Fruit fly (Drosophila melanogaster): Measurements from ENCODE around the gene ssp6.
A peak's percentile ranks its signal among the peaks of the same experiment; 100 is the strongest.

The ssp6 gene

DNA sequence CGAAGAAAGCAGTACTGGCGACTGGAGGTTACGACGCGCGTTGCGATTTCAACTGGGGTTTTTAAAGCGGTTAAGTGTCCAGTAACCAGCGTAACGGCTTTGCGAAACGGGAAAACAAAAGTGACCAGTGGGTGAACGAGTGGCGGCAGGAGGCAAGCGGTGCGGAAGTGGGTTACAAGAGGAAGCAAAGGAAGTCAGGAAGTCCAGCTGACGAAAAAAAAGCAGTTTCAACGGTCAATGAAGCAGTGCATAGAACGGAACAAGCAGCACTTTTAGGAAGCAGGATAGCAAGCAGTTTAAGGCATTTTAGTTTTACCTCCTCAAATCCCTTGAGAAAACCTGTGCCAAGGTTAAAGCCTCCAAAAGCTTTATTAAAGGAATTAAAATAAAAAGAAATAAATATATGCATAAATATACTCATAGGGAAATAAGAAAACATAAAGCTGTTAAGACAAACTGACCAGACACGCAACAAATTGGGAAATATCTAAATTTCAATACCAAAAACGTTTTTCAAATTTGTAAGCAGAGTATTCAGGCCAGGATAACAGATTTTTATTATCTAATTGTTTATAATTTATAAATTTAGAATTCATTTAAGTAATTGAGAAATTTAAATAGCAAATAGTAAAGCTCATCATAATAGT is 17.3 kb upstream of the ssp6 start, which contains the start of gene CG6592 (continued):
- no peak for TF ChIP-seq twi (tag; optimal IDR thresholded peaks at IDR 0.05)
- no peak for TF ChIP-seq CG10543 (GFP tag; optimal IDR thresholded peaks at IDR 0.05)
- TF ChIP-seq phol (tag; optimal IDR thresholded peaks at IDR 0.05): peak; percentile 62
- no peak for TF ChIP-seq Sry-β (GFP tag; optimal IDR thresholded peaks at IDR 0.05)
- peak in 1 of 2 experiments; percentile 8 for TF ChIP-seq Pdp1 (GFP tag; optimal IDR thresholded peaks at IDR 0.05)
- TF ChIP-seq ci (GFP tag; IDR thresholded peaks at IDR 0.05): peak; percentile 43; the same call in 1 of the 3 replicates
- TF ChIP-seq CG8290 (GFP tag; optimal IDR thresholded peaks at IDR 0.05): peak; percentile 81
- TF ChIP-seq CG8290 (tag; optimal IDR thresholded peaks at IDR 0.05): peak; percentile 60 to 84
- TF ChIP-seq CG12219 (GFP tag; optimal IDR thresholded peaks at IDR 0.05): no peak
- peak; percentile 79 for TF ChIP-seq CG16815 (GFP tag; optimal IDR thresholded peaks at IDR 0.05)
- TF ChIP-seq CG33557 (GFP tag; optimal IDR thresholded peaks at IDR 0.05): peak; percentile 65
- TF ChIP-seq CG10431 (GFP tag; optimal IDR thresholded peaks at IDR 0.05): peak; percentile 3
- no peak for TF ChIP-seq CG6683 (GFP tag; optimal IDR thresholded peaks at IDR 0.05)
- TF ChIP-seq CG42726 (GFP tag; IDR thresholded peaks at IDR 0.05; ENCODE audit: partially characterized antibody): no peak
- no peak for TF ChIP-seq Hr78 (GFP tag; optimal IDR thresholded peaks at IDR 0.05)
- TF ChIP-seq Hand (GFP tag; optimal IDR thresholded peaks at IDR 0.05): no peak
- no peak for TF ChIP-seq CG12391 (tag; optimal IDR thresholded peaks at IDR 0.05)
- TF ChIP-seq CG8388 (GFP tag; optimal IDR thresholded peaks at IDR 0.05): no peak
- TF ChIP-seq Bdp1 (GFP tag; optimal IDR thresholded peaks at IDR 0.05): peak; percentile 9
- TF ChIP-seq chif (GFP tag; optimal IDR thresholded peaks at IDR 0.05): peak; percentile 36 to 77
- peak; percentile 97 for TF ChIP-seq CG31365 (tag; optimal IDR thresholded peaks at IDR 0.05)
- peak; percentile 4 for TF ChIP-seq CG8924 (tag; optimal IDR thresholded peaks at IDR 0.05)
- TF ChIP-seq CG10209 (GFP tag; optimal IDR thresholded peaks at IDR 0.05): peak; percentile 62
- TF ChIP-seq CG7928 (GFP tag; optimal IDR thresholded peaks at IDR 0.05): no peak
- peak in 1 of 2 experiments; percentile 70 for TF ChIP-seq Dfd (GFP tag; optimal IDR thresholded peaks at IDR 0.05)
- no peak for TF ChIP-seq ap (GFP tag; IDR thresholded peaks at IDR 0.05)
- peak; percentile 98 for TF ChIP-seq Ets97D (GFP tag; optimal IDR thresholded peaks at IDR 0.05)
- TF ChIP-seq CG9727 (GFP tag; optimal IDR thresholded peaks at IDR 0.05): peak; percentile 80
- TF ChIP-seq Usf (GFP tag; optimal IDR thresholded peaks at IDR 0.05): peak; percentile 68
- no peak for TF ChIP-seq D (optimal IDR thresholded peaks at IDR 0.05)
- TF ChIP-seq D (GFP tag; optimal IDR thresholded peaks at IDR 0.05): no peak
- no peak for TF ChIP-seq tin (GFP tag; optimal IDR thresholded peaks at IDR 0.05)
- peak; percentile 16 for TF ChIP-seq trh (GFP tag; optimal IDR thresholded peaks at IDR 0.05)
- no peak for TF ChIP-seq CG17186 (GFP tag; optimal IDR thresholded peaks at IDR 0.05)
- peak in 1 of 3 experiments; percentile 63 for TF ChIP-seq lola (GFP tag; optimal IDR thresholded peaks at IDR 0.05)
- 0 out of 2 replicates have a peak, but pooled peaks have one; percentile 5 for TF ChIP-seq NFAT (GFP tag; IDR thresholded peaks at IDR 0.05)
- TF ChIP-seq cas (GFP tag; IDR thresholded peaks at IDR 0.05): no peak
- TF ChIP-seq dmrt11E (tag; optimal IDR thresholded peaks at IDR 0.05): peak; percentile 78
- TF ChIP-seq CG16813 (GFP tag; IDR thresholded peaks at IDR 0.05; ENCODE audit: partially characterized antibody): 0 out of 3 replicates have a peak, but pooled peaks have one; percentile 32
- TF ChIP-seq crp (GFP tag; optimal IDR thresholded peaks at IDR 0.05): peak in 1 of 2 experiments; percentile 57
- TF ChIP-seq Asciz (GFP tag; optimal IDR thresholded peaks at IDR 0.05): no peak
- no peak for TF ChIP-seq pb (GFP tag; optimal IDR thresholded peaks at IDR 0.05)
- TF ChIP-seq ATbp (GFP tag; optimal IDR thresholded peaks at IDR 0.05): no peak
- TF ChIP-seq cato (GFP tag; optimal IDR thresholded peaks at IDR 0.05; ENCODE audit: borderline replicate concordance): no peak
- peak; percentile 80 for TF ChIP-seq sens (GFP tag)
- peak; percentile 11 for TF ChIP-seq BEAF-32 (GFP tag; optimal IDR thresholded peaks at IDR 0.05)
- TF ChIP-seq CG9817 (tag; optimal IDR thresholded peaks at IDR 0.05): peak; percentile 12
- peak; percentile 36; the same call in 1 of the 3 replicates for TF ChIP-seq Opbp (GFP tag; IDR thresholded peaks at IDR 0.05; ENCODE audit: partially characterized antibody)

Data from whole organism, embryonic.